Worm (Caenorhabditis elegans): ENCODE measurements around the gene bus-5.

bus-5 gene

ce11 chrX:2108682-2109081 is 4.2 kb downstream of the bus-5 start, which contains the start of gene F53B1.2:
Gene F53B1.2, plus strand, starts transcription at chrX:2108982.
- TF ChIP-seq madf-3 (GFP tag; IDR thresholded peaks at IDR 0.05): no peak
- no peak for TF ChIP-seq bed-2 (GFP tag; IDR thresholded peaks at IDR 0.05)
- no peak for TF ChIP-seq ccch-3 (GFP tag; optimal IDR thresholded peaks at IDR 0.05)
- no peak for TF ChIP-seq F37B4.10 (GFP tag; IDR thresholded peaks at IDR 0.05)
- no peak for TF ChIP-seq hmg-1.2 (GFP tag; IDR thresholded peaks at IDR 0.05)
- TF ChIP-seq madf-8 (GFP tag; conservative IDR thresholded peaks at IDR 0.05): no peak
- TF ChIP-seq unc-62 (GFP tag; optimal IDR thresholded peaks at IDR 0.05): no peak
- no peak for TF ChIP-seq ztf-6 (GFP tag; IDR thresholded peaks at IDR 0.05)
- no peak for TF ChIP-seq lag-1 (GFP tag; IDR thresholded peaks at IDR 0.05)
- no peak for TF ChIP-seq snpc-1.1 (tag; optimal IDR thresholded peaks at IDR 0.05; ENCODE audit: insufficient read depth)
- no peak for TF ChIP-seq sptf-2 (GFP tag; optimal IDR thresholded peaks at IDR 0.05)
- no peak for TF ChIP-seq pbrm-1 (GFP tag; IDR thresholded peaks at IDR 0.05)
- TF ChIP-seq mxl-1 (tag; optimal IDR thresholded peaks at IDR 0.05): no peak
- no peak for TF ChIP-seq egl-18 (GFP tag; IDR thresholded peaks at IDR 0.05)
- TF ChIP-seq ztf-3 (GFP tag; optimal IDR thresholded peaks at IDR 0.05): no peak
- TF ChIP-seq sdz-38 (tag; optimal IDR thresholded peaks at IDR 0.05): no peak
- TF ChIP-seq B0019.2 (GFP tag; conservative IDR thresholded peaks at IDR 0.05): no peak

ce11 chrX:2108182-2108581 is 4.7 kb downstream of the bus-5 start:
- TF ChIP-seq F37B4.10 (GFP tag; IDR thresholded peaks at IDR 0.05) (no peak), ztf-3 (GFP tag; optimal IDR thresholded peaks at IDR 0.05) (no peak), Y67H2A.10 (GFP tag; conservative IDR thresholded peaks at IDR 0.05) (no peak), xnd-1 (tag; optimal IDR thresholded peaks at IDR 0.05) (no peak), ztf-6 (GFP tag; IDR thresholded peaks at IDR 0.05) (no peak), athp-1 (tag; optimal IDR thresholded peaks at IDR 0.05) (no peak), madf-6 (GFP tag; IDR thresholded peaks at IDR 0.05) (no peak)

ce11 chrX:2107414-2107813 is 5.5 kb downstream of the bus-5 start:
- no peak for TF ChIP-seq tbp1 (GFP tag; optimal IDR thresholded peaks at IDR 0.05)
- TF ChIP-seq K12H6.12 (tag; optimal IDR thresholded peaks at IDR 0.05): no peak
- no peak for TF ChIP-seq Y95B8A.8 (GFP tag; IDR thresholded peaks at IDR 0.05)
- TF ChIP-seq snpc-4 (GFP tag; optimal IDR thresholded peaks at IDR 0.05): no peak
- TF ChIP-seq snpc-4 (tag; optimal IDR thresholded peaks at IDR 0.05): no peak
- TF ChIP-seq T26A5.8 (tag; optimal IDR thresholded peaks at IDR 0.05): no peak
- no peak for TF ChIP-seq lsl-1 (GFP tag; optimal IDR thresholded peaks at IDR 0.05)
- no peak for TF ChIP-seq D2030.7 (GFP tag; IDR thresholded peaks at IDR 0.05)
- TF ChIP-seq hmg-1.2 (GFP tag; IDR thresholded peaks at IDR 0.05): no peak
- peak; percentile 48 for TF ChIP-seq nhr-80 (tag; optimal IDR thresholded peaks at IDR 0.05)
- no peak for TF ChIP-seq zfh-2 (GFP tag; conservative IDR thresholded peaks at IDR 0.05)
- TF ChIP-seq somi-1 (GFP tag; optimal IDR thresholded peaks at IDR 0.05): no peak
- no peak for TF ChIP-seq sptf-2 (GFP tag; optimal IDR thresholded peaks at IDR 0.05)
- no peak for TF ChIP-seq F55B11.4 (tag; optimal IDR thresholded peaks at IDR 0.05; ENCODE audit: borderline replicate concordance, insufficient read depth)
- TF ChIP-seq unc-62 (GFP tag; optimal IDR thresholded peaks at IDR 0.05): peak; percentile 44
- no peak for TF ChIP-seq repo-1 (tag; optimal IDR thresholded peaks at IDR 0.05)
- TF ChIP-seq ceh-40 (GFP tag; IDR thresholded peaks at IDR 0.05): no peak
- no peak for TF ChIP-seq cebp-2 (GFP tag; IDR thresholded peaks at IDR 0.05)

ce11 chrX:2105310-2105709 is 7.6 kb downstream of the bus-5 start, which contains the start of gene F53B1.3:
Gene F53B1.3, plus strand, starts transcription at chrX:2105610.
- TF ChIP-seq Y56A3A.18 (GFP tag; IDR thresholded peaks at IDR 0.05) (no peak), C06A6.2 (GFP tag; conservative IDR thresholded peaks at IDR 0.05) (no peak), him-1 (tag; optimal IDR thresholded peaks at IDR 0.05) (no peak), snpc-4 (GFP tag; optimal IDR thresholded peaks at IDR 0.05) (no peak), snpc-4 (tag; optimal IDR thresholded peaks at IDR 0.05) (no peak), dpl-1 (GFP tag; optimal IDR thresholded peaks at IDR 0.05) (no peak), cebp-2 (GFP tag; IDR thresholded peaks at IDR 0.05) (no peak), lir-1 (GFP tag; conservative IDR thresholded peaks at IDR 0.05) (no peak), bed-2 (GFP tag; IDR thresholded peaks at IDR 0.05) (no peak), attf-3 (GFP tag; conservative IDR thresholded peaks at IDR 0.05) (no peak), ztf-3 (GFP tag; optimal IDR thresholded peaks at IDR 0.05) (no peak), pha-4 (tag; optimal IDR thresholded peaks at IDR 0.05) (no peak), akir-1 (GFP tag; optimal IDR thresholded peaks at IDR 0.05) (no peak), rec-8 (tag; optimal IDR thresholded peaks at IDR 0.05) (no peak), ceh-91 (GFP tag; IDR thresholded peaks at IDR 0.05) (no peak)
